Fruit fly (Drosophila melanogaster): ENCODE measurements around the gene CG16721.

Gene CG16721

dm6 chrX:5896809-5897700 is 17.4 kb downstream of the CG16721 start (continued):
- TF ChIP-seq gem (tag; optimal IDR thresholded peaks at IDR 0.05) (peak; percentile 53), pros (GFP tag; optimal IDR thresholded peaks at IDR 0.05) (peak; percentile 55), CG14441 (GFP tag; IDR thresholded peaks at IDR 0.05) (0 out of 2 replicates have a peak, but pooled peaks have one; percentile 33), CG7745 (tag; optimal IDR thresholded peaks at IDR 0.05) (no peak), CG3726 (GFP tag; IDR thresholded peaks at IDR 0.05) (0 out of 3 replicates have a peak, but pooled peaks have one; percentile 60), bab2 (GFP tag; optimal IDR thresholded peaks at IDR 0.05) (peak; percentile 2), Med (GFP tag) (peak; percentile 85), CG6854 (GFP tag; optimal IDR thresholded peaks at IDR 0.05) (no peak), slbo (GFP tag; IDR thresholded peaks at IDR 0.05) (peak; percentile 39; the same call in 1 of the 2 replicates), CG9609 (GFP tag; optimal IDR thresholded peaks at IDR 0.05) (no peak), CG8388 (GFP tag; optimal IDR thresholded peaks at IDR 0.05) (peak; percentile 33), hbn (GFP tag; IDR thresholded peaks at IDR 0.05; ENCODE audit: partially characterized antibody) (no peak), CG17359 (tag; optimal IDR thresholded peaks at IDR 0.05) (peak; percentile 31), CG31365 (tag; optimal IDR thresholded peaks at IDR 0.05) (no peak), Rfx (GFP tag; IDR thresholded peaks at IDR 0.05) (peak; percentile 31; the same call in 1 of the 2 replicates), hkb (optimal IDR thresholded peaks at IDR 0.05) (no peak), hkb (GFP tag; IDR thresholded peaks at IDR 0.05) (peak; percentile 28; the same call in 1 of the 2 replicates), CG8944 (GFP tag; optimal IDR thresholded peaks at IDR 0.05) (no peak), CG4360 (GFP tag; IDR thresholded peaks at IDR 0.05) (no peak), fd96Cb (tag; optimal IDR thresholded peaks at IDR 0.05) (peak; percentile 11), CG11247 (GFP tag; IDR thresholded peaks at IDR 0.05) (no peak), CG7839 (tag; optimal IDR thresholded peaks at IDR 0.05) (peak; percentile 35), CG16815 (GFP tag; optimal IDR thresholded peaks at IDR 0.05) (no peak), CG10321 (GFP tag; IDR thresholded peaks at IDR 0.05) (peak; percentile 35; the same call in 1 of the 2 replicates), HLH3B (GFP tag; IDR thresholded peaks at IDR 0.05) (peak; percentile 51; the same call in 1 of the 2 replicates), sisA (GFP tag; IDR thresholded peaks at IDR 0.05) (peak; percentile 52), CG11504 (tag; optimal IDR thresholded peaks at IDR 0.05) (peak; percentile 44), cad (GFP tag; optimal IDR thresholded peaks at IDR 0.05) (no peak), nerfin-1 (tag; optimal IDR thresholded peaks at IDR 0.05) (no peak), Hr51 (GFP tag; optimal IDR thresholded peaks at IDR 0.05) (peak in 1 of 2 experiments; percentile 24), tap (tag; optimal IDR thresholded peaks at IDR 0.05) (peak; percentile 9), ind (GFP tag; optimal IDR thresholded peaks at IDR 0.05) (peak; percentile 8), Ptx1 (GFP tag; IDR thresholded peaks at IDR 0.05) (peak; percentile 33; the same call in 1 of the 2 replicates), CG10274 (GFP tag; optimal IDR thresholded peaks at IDR 0.05) (no peak), CG43689 (GFP tag; IDR thresholded peaks at IDR 0.05) (no peak), E2f1 (GFP tag; IDR thresholded peaks at IDR 0.05) (0 out of 2 replicates have a peak, but pooled peaks have one; percentile 38), pzg (GFP tag; optimal IDR thresholded peaks at IDR 0.05) (no peak), CG14667 (GFP tag; IDR thresholded peaks at IDR 0.05) (no peak), CG10366 (GFP tag; IDR thresholded peaks at IDR 0.05) (peak; percentile 48), CG4404 (GFP tag; IDR thresholded peaks at IDR 0.05) (no peak), Ada2b (GFP tag; IDR thresholded peaks at IDR 0.05) (0 out of 2 replicates have a peak, but pooled peaks have one; percentile 4), prd (optimal IDR thresholded peaks at IDR 0.05) (no peak), prd (GFP tag; IDR thresholded peaks at IDR 0.05) (peak; percentile 65; the same call in 2 of the 3 replicates), Blimp-1 (GFP tag; optimal IDR thresholded peaks at IDR 0.05) (peak; percentile 29), lov (optimal IDR thresholded peaks at IDR 0.05) (no peak), lov (GFP tag; IDR thresholded peaks at IDR 0.05) (no peak), row (GFP tag; IDR thresholded peaks at IDR 0.05) (peak; percentile 33; the same call in 2 of the 3 replicates), PHDP (tag; optimal IDR thresholded peaks at IDR 0.05) (peak; percentile 19), CG32772 (GFP tag; IDR thresholded peaks at IDR 0.05) (peak; percentile 27; the same call in 1 of the 2 replicates)
